Worm (Caenorhabditis elegans) whole organism, L3 larva: Measurements from ENCODE around the gene srx-4.

ENCODE experiments used
- R02D3.7 ChIP-seq: fragments of 150-350 bp; optimal IDR thresholded peaks from 2 replicates; lab custom pipeline; 2014; ENCODE audit warnings: missing biosample characterization, missing genetic modification characterization
- ZK546.5 ChIP-seq: sonication (generic microtip); optimal IDR thresholded peaks from 2 replicates; lab custom pipeline; 2017; ENCODE audit warnings: missing biosample characterization, missing genetic modification characterization
- ama-1 ChIP-seq: fragments of 150-350 bp; optimal IDR thresholded peaks from 2 replicates; lab custom pipeline; 2018
- ceh-28 ChIP-seq: fragments of 150-350 bp; optimal IDR thresholded peaks from 2 replicates; lab custom pipeline; 2014; ENCODE audit warnings: missing biosample characterization, missing genetic modification reagents, missing genetic modification characterization
- ceh-82 ChIP-seq: fragments of 150-350 bp; optimal IDR thresholded peaks from 2 replicates; lab custom pipeline; 2014; ENCODE audit warnings: missing biosample characterization, missing genetic modification characterization
- ceh-9 ChIP-seq: sonication (generic microtip); optimal IDR thresholded peaks from 2 replicates; lab custom pipeline; 2018; ENCODE audit warnings: missing biosample characterization, missing genetic modification characterization
- daf-12 ChIP-seq: fragments of 150-350 bp; optimal IDR thresholded peaks from 2 replicates; lab custom pipeline; 2014; ENCODE audit warnings: missing biosample characterization, missing genetic modification reagents, missing genetic modification characterization
- egl-5 ChIP-seq: fragments of 150-350 bp; optimal IDR thresholded peaks from 2 replicates; lab custom pipeline; 2017; ENCODE audit warnings: missing biosample characterization, missing genetic modification reagents, missing genetic modification characterization, inconsistent platforms
- elt-1 ChIP-seq: fragments of 150-350 bp; optimal IDR thresholded peaks from 2 replicates; lab custom pipeline; 2014; ENCODE audit warnings: missing biosample characterization, missing genetic modification characterization
- elt-3 ChIP-seq, 3 experiments: fragments of 150-350 bp in 1 of 3; sonication (generic microtip) in 2 of 3; optimal IDR thresholded peaks; 2 replicates in 2 of 3; 4 replicates in 1 of 3; lab custom pipeline; 2014 to 2017; ENCODE audit warnings: missing biosample characterization in 3 of 3, missing genetic modification characterization in 3 of 3
- eor-1 ChIP-seq, 2 experiments: fragments of 150-350 bp; optimal IDR thresholded peaks; 2 replicates each; lab custom pipeline; 2014 to 2018; ENCODE audit warnings: missing biosample characterization in 2 of 2, missing genetic modification characterization in 2 of 2
- fkh-10 ChIP-seq: sonication (generic microtip); optimal IDR thresholded peaks from 2 replicates; lab custom pipeline; 2017; ENCODE audit warnings: missing biosample characterization, missing genetic modification reagents, missing genetic modification characterization
- fkh-2 ChIP-seq: fragments of 150-350 bp; optimal IDR thresholded peaks from 2 replicates; lab custom pipeline; 2014; ENCODE audit warnings: missing biosample characterization, missing genetic modification reagents, missing genetic modification characterization
- fos-1 ChIP-seq: fragments of 150-350 bp; optimal IDR thresholded peaks from 2 replicates; lab custom pipeline; 2014; ENCODE audit warnings: missing biosample characterization, missing genetic modification characterization
- hmg-11 ChIP-seq: sonication (generic microtip); optimal IDR thresholded peaks from 2 replicates; lab custom pipeline; 2016; ENCODE audit warnings: missing genetic modification characterization, missing compliant biosample characterization
- jun-1 ChIP-seq: fragments of 150-350 bp; optimal IDR thresholded peaks from 2 replicates; lab custom pipeline; 2014; ENCODE audit warnings: missing biosample characterization, missing genetic modification reagents, missing genetic modification characterization
- lin-39 ChIP-seq: fragments of 150-350 bp; optimal IDR thresholded peaks from 2 replicates; lab custom pipeline; 2018; ENCODE audit warnings: missing biosample characterization, missing genetic modification reagents, missing genetic modification characterization
- lsy-12 ChIP-seq: sonication (generic microtip); optimal IDR thresholded peaks from 2 replicates; lab custom pipeline; 2016; ENCODE audit warnings: mild to moderate bottlenecking, missing genetic modification characterization, missing compliant biosample characterization
- mml-1 ChIP-seq: fragments of 150-350 bp; sonication (generic microtip); optimal IDR thresholded peaks from 3 replicates; lab custom pipeline; 2014; ENCODE audit warnings: missing biosample characterization, missing genetic modification characterization
- nfya-1 ChIP-seq: sonication (generic microtip); optimal IDR thresholded peaks from 2 replicates; lab custom pipeline; 2017; ENCODE audit warnings: missing genetic modification characterization, mild to moderate bottlenecking, missing compliant biosample characterization, antibody characterized with exemption, moderate library complexity; ENCODE audit not compliant: insufficient read depth
- nhr-11 ChIP-seq: fragments of 150-350 bp; optimal IDR thresholded peaks from 2 replicates; lab custom pipeline; 2014; ENCODE audit warnings: missing biosample characterization, missing genetic modification characterization
- nhr-12 ChIP-seq: fragments of 150-350 bp; optimal IDR thresholded peaks from 2 replicates; lab custom pipeline; 2014; ENCODE audit warnings: missing biosample characterization, missing genetic modification characterization
- nhr-25 ChIP-seq: sonication (generic microtip); optimal IDR thresholded peaks from 2 replicates; lab custom pipeline; 2017; ENCODE audit warnings: missing biosample characterization, missing genetic modification characterization
- nhr-28 ChIP-seq: fragments of 150-350 bp; optimal IDR thresholded peaks from 2 replicates; lab custom pipeline; 2014; ENCODE audit warnings: missing biosample characterization, missing genetic modification characterization
- nhr-67 ChIP-seq: fragments of 150-350 bp; optimal IDR thresholded peaks from 2 replicates; lab custom pipeline; 2014; ENCODE audit warnings: missing biosample characterization, missing genetic modification characterization
- nhr-77 ChIP-seq: fragments of 150-350 bp; optimal IDR thresholded peaks from 2 replicates; lab custom pipeline; 2014; ENCODE audit warnings: missing biosample characterization, missing genetic modification characterization
- pha-4 ChIP-seq: fragments of 150-350 bp; optimal IDR thresholded peaks from 2 replicates; lab custom pipeline; 2014; ENCODE audit warnings: missing biosample characterization, missing genetic modification reagents, missing genetic modification characterization
- pqm-1 ChIP-seq: fragments of 150-350 bp; optimal IDR thresholded peaks from 2 replicates; lab custom pipeline; 2017; ENCODE audit warnings: missing biosample characterization, missing genetic modification characterization, inconsistent platforms
- skn-1 ChIP-seq: fragments of 150-350 bp; optimal IDR thresholded peaks from 2 replicates; lab custom pipeline; 2014; ENCODE audit warnings: missing biosample characterization, missing genetic modification characterization
- snpc-4 ChIP-seq: fragments of 150-350 bp; optimal IDR thresholded peaks from 2 replicates; lab custom pipeline; 2014; ENCODE audit warnings: missing biosample characterization, missing genetic modification characterization
- tbx-2 ChIP-seq: sonication (generic microtip); optimal IDR thresholded peaks from 2 replicates; lab custom pipeline; 2016; ENCODE audit warnings: mild to moderate bottlenecking, missing genetic modification characterization, missing compliant biosample characterization
- unc-62 ChIP-seq: fragments of 150-350 bp; sonication (generic microtip); optimal IDR thresholded peaks from 4 replicates; lab custom pipeline; 2014; ENCODE audit warnings: missing biosample characterization, missing genetic modification reagents, missing genetic modification characterization
- zag-1 ChIP-seq: fragments of 150-350 bp; optimal IDR thresholded peaks from 2 replicates; lab custom pipeline; 2014; ENCODE audit warnings: missing biosample characterization, missing genetic modification characterization

srx-4 gene

ce11 chrV:706918-707317, 14.3 kb upstream of the srx-4 start, which contains the start of gene srbc-38:
srbc-38 (plus strand) TSS chrV:707218.
- TF ChIP-seq nhr-11 (tag; lab: Kevin White, UChicago) (no peak), tbx-2 (tag; lab: Kevin White, UChicago) (no peak), pha-4 (tag; lab: Kevin White, UChicago) (no peak), ceh-82 (no peak), R02D3.7 (no peak), nhr-25 (tag; lab: Kevin White, UChicago) (no peak)

ce11 chrV:702260-702659, 9.7 kb upstream of the srx-4 start, which contains the start of gene srbc-37:
srbc-37 (plus strand) TSS chrV:702560.
- no peak for TF ChIP-seq eor-1 (tag; optimal IDR thresholded peaks at IDR 0.05; lab: Kevin White, UChicago)
- no peak for TF ChIP-seq elt-1 (tag; lab: Kevin White, UChicago)
- no peak for TF ChIP-seq elt-3 (tag; optimal IDR thresholded peaks at IDR 0.05; lab: Kevin White, UChicago)

ce11 chrV:699489-700129, 7.0 kb upstream of the srx-4 start, which contains the start of the genes ugt-29 and srx-5:
ugt-29 (minus strand) TSS chrV:699589.
srx-5 (plus strand) TSS chrV:700079.
- TF ChIP-seq nhr-77: no peak
- TF ChIP-seq zag-1 (tag; lab: Kevin White, UChicago): no peak
- no peak for TF ChIP-seq ZK546.5 (tag; lab: Kevin White, UChicago)
- no peak for TF ChIP-seq fos-1
- no peak for TF ChIP-seq hmg-11
- TF ChIP-seq fkh-10 (GFP tag; lab: Kevin White, UChicago): no peak
- no peak for TF ChIP-seq jun-1 (tag; lab: Kevin White, UChicago)
- TF ChIP-seq mml-1 (tag; lab: Kevin White, UChicago): no peak
- TF ChIP-seq pqm-1 (tag; lab: Kevin White, UChicago): no peak
- no peak for TF ChIP-seq ama-1 (lab: Kevin White, UChicago)
- no peak for TF ChIP-seq elt-3 (tag; optimal IDR thresholded peaks at IDR 0.05; lab: Kevin White, UChicago)
- no peak for TF ChIP-seq tbx-2 (tag; lab: Kevin White, UChicago)
- no peak for TF ChIP-seq ceh-82
- no peak for TF ChIP-seq lsy-12

- no peak for TF ChIP-seq skn-1 (tag; lab: Kevin White, UChicago)
- no peak for TF ChIP-seq elt-3 (tag; optimal IDR thresholded peaks at IDR 0.05; lab: Kevin White, UChicago)
- TF ChIP-seq unc-62: no peak
- TF ChIP-seq nhr-25 (tag; lab: Kevin White, UChicago): no peak
- no peak for TF ChIP-seq fkh-2 (tag; lab: Kevin White, UChicago)
- no peak for TF ChIP-seq jun-1 (tag; lab: Kevin White, UChicago)
- no peak for TF ChIP-seq lin-39 (tag; lab: Kevin White, UChicago)
- TF ChIP-seq eor-1 (tag; optimal IDR thresholded peaks at IDR 0.05; lab: Kevin White, UChicago): no peak
- no peak for TF ChIP-seq pqm-1 (tag; lab: Kevin White, UChicago)
- TF ChIP-seq nfya-1 (tag; lab: Kevin White, UChicago): no peak
- TF ChIP-seq daf-12 (tag; lab: Kevin White, UChicago): no peak
- no peak for TF ChIP-seq nhr-67 (tag; lab: Kevin White, UChicago)
- no peak for TF ChIP-seq pha-4 (tag; lab: Kevin White, UChicago)
These were observed 6.5 kb upstream of the srx-4 start for ce11 chrV:699051-699450.

- TF ChIP-seq elt-1 (tag; lab: Kevin White, UChicago): no peak
- no peak for TF ChIP-seq nhr-11 (tag; lab: Kevin White, UChicago)
These were observed 3.3 kb upstream of the srx-4 start, which contains the start of gene srj-52 for ce11 chrV:695914-696313. srj-52 (minus strand) TSS chrV:696014.

ce11 chrV:694625-695024, 2.1 kb upstream of the srx-4 start, which contains the start of gene srj-53:
srj-53 (minus strand) TSS chrV:694725.
- TF ChIP-seq mml-1 (tag; lab: Kevin White, UChicago) (no peak), fkh-10 (GFP tag; lab: Kevin White, UChicago) (no peak), skn-1 (tag; lab: Kevin White, UChicago) (no peak), snpc-4 (tag; lab: Kevin White, UChicago) (no peak), nhr-77 (no peak), egl-5 (tag; lab: Kevin White, UChicago) (no peak), jun-1 (tag; lab: Kevin White, UChicago) (no peak), ceh-9 (tag; lab: Kevin White, UChicago) (no peak), pqm-1 (tag; lab: Kevin White, UChicago) (no peak), ceh-28 (tag; lab: Kevin White, UChicago) (no peak), zag-1 (tag; lab: Kevin White, UChicago) (no peak), R02D3.7 (no peak), nhr-28 (tag; lab: Kevin White, UChicago) (no peak), unc-62 (no peak), daf-12 (tag; lab: Kevin White, UChicago) (no peak), nhr-12 (no peak)
